Worm (Caenorhabditis elegans) whole organism, early embryonic: ENCODE results near the gene C25H3.10.

Experiments
- F13C5.2 ChIP-seq: sonication (generic microtip); optimal IDR thresholded peaks from 2 replicates; lab custom pipeline; 2017; ENCODE audit warnings: mild to moderate bottlenecking, missing genetic modification characterization, inconsistent platforms, missing compliant biosample characterization
- aly-1 ChIP-seq: sonication (generic microtip); optimal IDR thresholded peaks from 2 replicates; lab custom pipeline; 2016; ENCODE audit warnings: missing genetic modification characterization, missing compliant biosample characterization
- ama-1 ChIP-seq: fragments of 150-350 bp; optimal IDR thresholded peaks from 2 replicates; lab custom pipeline; 2014
- ceh-36 ChIP-seq: sonication (generic microtip); optimal IDR thresholded peaks from 2 replicates; lab custom pipeline; 2016; ENCODE audit warnings: missing genetic modification characterization, inconsistent platforms, missing compliant biosample characterization
- ets-7 ChIP-seq: sonication (generic microtip); optimal IDR thresholded peaks from 2 replicates; lab custom pipeline; 2016; ENCODE audit warnings: missing genotype, missing genetic modification characterization, missing compliant biosample characterization
- flt-1 ChIP-seq: fragments of 200-800 bp; sonication (Bioruptor generic); IDR thresholded peaks from 2 replicates; pipeline ENCODE4 v1.3.6; 2022; ENCODE audit warnings: missing genetic modification characterization, missing compliant biosample characterization
- hmg-4 ChIP-seq: fragments of 200-800 bp; sonication (Bioruptor generic); optimal IDR thresholded peaks from 2 replicates; lab custom pipeline; 2018; ENCODE audit warnings: mild to moderate bottlenecking, missing genetic modification characterization, missing compliant biosample characterization
- hnd-1 ChIP-seq: sonication (generic microtip); optimal IDR thresholded peaks from 2 replicates; lab custom pipeline; 2016; ENCODE audit warnings: missing genetic modification characterization, missing compliant biosample characterization
- pes-1 ChIP-seq: fragments of 200-800 bp; sonication (Bioruptor generic); IDR thresholded peaks from 2 replicates; pipeline ENCODE4 v1.3.6; 2022; ENCODE audit warnings: missing genetic modification reagents, missing genetic modification characterization, missing compliant biosample characterization
- sea-1 ChIP-seq: fragments of 200-800 bp; sonication (Bioruptor generic); conservative IDR thresholded peaks from 2 replicates; pipeline ENCODE4 v1.3.6; 2022; ENCODE audit warnings: missing genetic modification characterization, missing compliant biosample characterization

ce11 chrII:5680703-5681102, 18.1 kb downstream of the C25H3.10 start, which contains the start of gene flp-27:
- TF ChIP-seq flt-1 (GFP tag; lab: Robert Waterston, UW) (no peak), hnd-1 (tag; lab: Kevin White, UChicago) (no peak), ama-1 (no peak), hmg-4 (no peak), ets-7 (tag; lab: Kevin White, UChicago) (no peak), aly-1 (tag; lab: Kevin White, UChicago) (no peak), pes-1 (GFP tag; lab: Robert Waterston, UW) (no peak), ceh-36 (tag; lab: Kevin White, UChicago) (no peak), sea-1 (GFP tag; lab: Robert Waterston, UW) (no peak), F13C5.2 (no peak)
